Comparison of ENCODE assay signal across 3 worm cellular contexts in the genomic region with DNA sequence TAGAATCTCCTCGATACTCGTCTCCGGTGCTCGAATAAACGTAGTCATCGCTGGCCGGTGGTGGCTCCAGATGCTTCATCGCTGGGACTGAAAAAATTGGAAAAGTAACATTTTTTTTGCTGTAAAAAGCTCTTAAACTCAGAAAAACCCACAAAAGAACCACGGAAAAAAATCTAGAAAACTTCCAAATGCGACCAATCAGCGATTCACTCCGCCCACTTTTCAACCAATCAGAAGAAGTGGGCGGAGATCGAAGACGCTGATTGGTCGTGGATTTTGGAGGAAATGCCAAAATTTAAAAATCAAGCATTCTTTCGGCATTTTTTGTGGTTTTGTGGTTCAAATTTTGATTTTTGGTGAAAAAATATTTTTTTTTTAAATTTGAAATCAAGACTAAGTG.
TF ChIP-seq lines count a peak whose summit lies in the region.

No protein-coding gene starts in this region.

TF ChIP-seq in whole organism, L3 larva, 47 proteins besides CTCF, POLR2A, EP300 and RAD21:
- TF ChIP-seq unc-39 (tag; optimal IDR thresholded peaks at IDR 0.05; lab: Kevin White, UChicago) (no peak), skn-1 (tag; optimal IDR thresholded peaks at IDR 0.05; lab: Kevin White, UChicago) (peak; percentile 15), elt-3 (tag; optimal IDR thresholded peaks at IDR 0.05; lab: Kevin White, UChicago) (no peak), nfya-1 (tag; optimal IDR thresholded peaks at IDR 0.05; lab: Kevin White, UChicago; ENCODE audit: insufficient read depth) (peak; percentile 93)

TF ChIP-seq in whole organism, late embryonic, 69 proteins besides CTCF, POLR2A, EP300 and RAD21:
- TF ChIP-seq che-1 (tag; optimal IDR thresholded peaks at IDR 0.05; lab: Kevin White, UChicago) (no peak), npax-4 (tag; optimal IDR thresholded peaks at IDR 0.05; lab: Kevin White, UChicago) (no peak), nfya-1 (tag; optimal IDR thresholded peaks at IDR 0.05; lab: Kevin White, UChicago) (peak; percentile 84), ceh-9 (tag; optimal IDR thresholded peaks at IDR 0.05; lab: Kevin White, UChicago) (no peak), C38D4.7 (GFP tag; optimal IDR thresholded peaks at IDR 0.05; lab: Kevin White, UChicago) (no peak), pax-1 (tag; optimal IDR thresholded peaks at IDR 0.05; lab: Kevin White, UChicago) (no peak)

TF ChIP-seq in whole organism, young adult, 124 proteins besides CTCF, POLR2A, EP300 and RAD21:
- no peak for TF ChIP-seq rcor-1 (GFP tag; IDR thresholded peaks at IDR 0.05; lab: Robert Waterston, UW)
- TF ChIP-seq nfyb-1 (GFP tag; IDR thresholded peaks at IDR 0.05; lab: Robert Waterston, UW), result peak; percentile 15; the same call in 1 of the 2 replicates
